Worm (Caenorhabditis elegans) whole organism, L4 larva: ENCODE data around the gene F29A7.4.

ENCODE experiments used
- aly-2 ChIP-seq: sonication (generic microtip); optimal IDR thresholded peaks from 2 replicates; lab custom pipeline; 2018; ENCODE audit warnings: missing biosample characterization, missing genetic modification characterization
- ceh-82 ChIP-seq: sonication (generic microtip); optimal IDR thresholded peaks from 2 replicates; lab custom pipeline; 2017; ENCODE audit warnings: missing biosample characterization, missing genetic modification characterization
- ctbp-1 ChIP-seq: fragments of 200-800 bp; sonication (Bioruptor generic); IDR thresholded peaks from 2 replicates; pipeline ENCODE4 v1.3.6; 2022; ENCODE audit warnings: missing genetic modification reagents, missing genetic modification characterization, missing compliant biosample characterization
- daf-12 ChIP-seq: fragments of 150-350 bp; optimal IDR thresholded peaks from 2 replicates; lab custom pipeline; 2014; ENCODE audit warnings: missing biosample characterization, missing genetic modification reagents, missing genetic modification characterization
- dpl-1 ChIP-seq: fragments of 150-350 bp; optimal IDR thresholded peaks from 2 replicates; lab custom pipeline; 2014; ENCODE audit warnings: missing biosample characterization, missing genetic modification reagents, missing genetic modification characterization
- lin-13 ChIP-seq: fragments of 150-350 bp; optimal IDR thresholded peaks from 2 replicates; lab custom pipeline; 2014; ENCODE audit warnings: missing biosample characterization, missing genetic modification reagents, missing genetic modification characterization
- nhr-28 ChIP-seq: fragments of 150-350 bp; optimal IDR thresholded peaks from 2 replicates; lab custom pipeline; 2014; ENCODE audit warnings: missing biosample characterization, missing genetic modification characterization
- nhr-42 ChIP-seq: fragments of 200-800 bp; sonication (Bioruptor generic); IDR thresholded peaks from 2 replicates; pipeline ENCODE4 v1.3.6; 2022; ENCODE audit warnings: missing genetic modification characterization, missing compliant biosample characterization
- nhr-76 ChIP-seq: fragments of 150-350 bp; optimal IDR thresholded peaks from 2 replicates; lab custom pipeline; 2014; ENCODE audit warnings: missing biosample characterization, missing genetic modification characterization
- skn-1 ChIP-seq: fragments of 150-350 bp; optimal IDR thresholded peaks from 2 replicates; lab custom pipeline; 2014; ENCODE audit warnings: missing biosample characterization, missing genetic modification characterization
- zag-1 ChIP-seq: fragments of 150-350 bp; optimal IDR thresholded peaks from 2 replicates; lab custom pipeline; 2014; ENCODE audit warnings: missing biosample characterization, missing genetic modification characterization
- ztf-11 ChIP-seq: fragments of 150-350 bp; optimal IDR thresholded peaks from 2 replicates; lab custom pipeline; 2014; ENCODE audit warnings: missing biosample characterization, missing genetic modification characterization

DNA sequence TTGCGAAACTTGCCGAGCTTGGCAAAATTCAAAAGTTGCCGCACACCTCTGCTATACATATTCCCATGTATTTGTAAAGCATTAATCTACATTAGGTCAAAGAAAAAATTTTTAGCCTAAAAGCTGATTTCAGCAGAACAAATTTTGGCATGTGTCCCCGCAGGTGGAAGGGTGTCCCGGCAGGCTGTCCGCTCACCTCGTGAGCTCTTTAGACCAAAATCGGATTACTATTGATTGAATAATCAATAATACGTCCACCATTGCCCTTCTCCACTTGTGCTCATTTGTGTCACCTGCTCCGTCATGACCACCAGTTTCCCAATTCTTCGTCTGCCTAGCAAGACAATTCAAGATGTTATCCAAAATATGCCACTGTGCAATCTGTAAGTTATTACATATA lies 8.7 kb downstream of the F29A7.4 start, which contains the start of gene fbxb-107:
- no peak for TF ChIP-seq ztf-11 (tag; lab: Kevin White, UChicago)
- TF ChIP-seq lin-13 (GFP tag; lab: Kevin White, UChicago) = no peak
- TF ChIP-seq ctbp-1 (GFP tag; lab: Robert Waterston, UW) = no peak
- no peak for TF ChIP-seq aly-2
- TF ChIP-seq daf-12 (tag; lab: Kevin White, UChicago) = no peak
- no peak for TF ChIP-seq nhr-28 (tag; lab: Kevin White, UChicago)
- TF ChIP-seq dpl-1 (GFP tag; lab: Kevin White, UChicago) = no peak
- TF ChIP-seq skn-1 (tag; lab: Kevin White, UChicago) = no peak
- no peak for TF ChIP-seq ceh-82 (tag; lab: Kevin White, UChicago)
- TF ChIP-seq nhr-76 = no peak
- TF ChIP-seq zag-1 (tag; lab: Kevin White, UChicago) = no peak
- TF ChIP-seq nhr-42 (GFP tag; lab: Robert Waterston, UW) = no peak
